Worm (Caenorhabditis elegans) whole organism, mixed stage, embryonic: ENCODE data around the gene srsx-6.

Experiments used
- blmp-1 ChIP-seq: fragments of 150-350 bp; optimal IDR thresholded peaks from 2 replicates; lab custom pipeline; 2014; ENCODE audit warnings: missing biosample characterization, missing genetic modification characterization
- cnd-1 ChIP-seq: fragments of 200-800 bp; sonication (Bioruptor generic); optimal IDR thresholded peaks from 2 replicates; lab custom pipeline; 2018; ENCODE audit warnings: mild to moderate bottlenecking, missing genetic modification characterization, missing compliant biosample characterization
- elt-1 ChIP-seq: sonication (generic microtip); optimal IDR thresholded peaks from 2 replicates; lab custom pipeline; 2017; ENCODE audit warnings: missing genetic modification characterization, mild to moderate bottlenecking, missing compliant biosample characterization, antibody characterized with exemption, moderate library complexity, borderline replicate concordance; ENCODE audit not compliant: insufficient read depth
- elt-3 ChIP-seq: fragments of 150-350 bp; optimal IDR thresholded peaks from 2 replicates; lab custom pipeline; 2014; ENCODE audit warnings: missing biosample characterization, missing genetic modification characterization
- nhr-237 ChIP-seq: fragments of 150-350 bp; optimal IDR thresholded peaks from 2 replicates; lab custom pipeline; 2014; ENCODE audit warnings: missing biosample characterization, missing genetic modification characterization
- nhr-76 ChIP-seq: sonication (generic microtip); optimal IDR thresholded peaks from 2 replicates; lab custom pipeline; 2017; ENCODE audit warnings: missing biosample characterization, missing genetic modification characterization
- snpc-4 ChIP-seq: fragments of 150-350 bp; optimal IDR thresholded peaks from 2 replicates; lab custom pipeline; 2014; ENCODE audit warnings: missing biosample characterization, missing genetic modification characterization
- sptf-1 ChIP-seq: sonication (generic microtip); optimal IDR thresholded peaks from 2 replicates; lab custom pipeline; 2017; ENCODE audit warnings: mild to moderate bottlenecking, missing genetic modification characterization, moderate library complexity, missing compliant biosample characterization
- ztf-11 ChIP-seq: fragments of 150-350 bp; optimal IDR thresholded peaks from 2 replicates; lab custom pipeline; 2014; ENCODE audit warnings: missing biosample characterization, missing genetic modification characterization

- TF ChIP-seq blmp-1 (tag; lab: Kevin White, UChicago) (no peak), elt-1 (tag; lab: Kevin White, UChicago) (no peak), snpc-4 (tag; lab: Kevin White, UChicago) (no peak), sptf-1 (tag; lab: Kevin White, UChicago) (no peak), elt-3 (tag; lab: Kevin White, UChicago) (no peak), ztf-11 (tag; lab: Kevin White, UChicago) (no peak), cnd-1 (no peak), nhr-237 (tag; lab: Kevin White, UChicago) (no peak), nhr-76 (no peak)
These were observed 42.4 kb upstream of the srsx-6 start for ce11 chrV:7884441-7884840.
